Worm (Caenorhabditis elegans) whole organism, early embryonic: Measurements from ENCODE around the gene smc-3.

ENCODE experiments used
- B0310.2 ChIP-seq: sonication (generic microtip); optimal IDR thresholded peaks from 2 replicates; lab custom pipeline; 2016; ENCODE audit warnings: mild to moderate bottlenecking, missing genetic modification characterization, missing compliant biosample characterization
- F13C5.2 ChIP-seq: sonication (generic microtip); optimal IDR thresholded peaks from 2 replicates; lab custom pipeline; 2017; ENCODE audit warnings: mild to moderate bottlenecking, missing genetic modification characterization, inconsistent platforms, missing compliant biosample characterization
- aly-1 ChIP-seq: sonication (generic microtip); optimal IDR thresholded peaks from 2 replicates; lab custom pipeline; 2016; ENCODE audit warnings: missing genetic modification characterization, missing compliant biosample characterization
- ama-1 ChIP-seq: fragments of 150-350 bp; optimal IDR thresholded peaks from 2 replicates; lab custom pipeline; 2014
- ceh-13 ChIP-seq: fragments of 200-800 bp; sonication (Bioruptor generic); optimal IDR thresholded peaks from 2 replicates; lab custom pipeline; 2018; ENCODE audit warnings: mild to moderate bottlenecking, missing genetic modification characterization, missing compliant biosample characterization
- ceh-36 ChIP-seq: sonication (generic microtip); optimal IDR thresholded peaks from 2 replicates; lab custom pipeline; 2016; ENCODE audit warnings: missing genetic modification characterization, inconsistent platforms, missing compliant biosample characterization
- ets-7 ChIP-seq: sonication (generic microtip); optimal IDR thresholded peaks from 2 replicates; lab custom pipeline; 2016; ENCODE audit warnings: missing genotype, missing genetic modification characterization, missing compliant biosample characterization
- flt-1 ChIP-seq: fragments of 200-800 bp; sonication (Bioruptor generic); IDR thresholded peaks from 2 replicates; pipeline ENCODE4 v1.3.6; 2022; ENCODE audit warnings: missing genetic modification characterization, missing compliant biosample characterization
- hmbx-1 ChIP-seq: sonication (generic microtip); optimal IDR thresholded peaks from 2 replicates; lab custom pipeline; 2016; ENCODE audit warnings: mild to moderate bottlenecking, missing genetic modification characterization, missing compliant biosample characterization
- hmg-4 ChIP-seq: fragments of 200-800 bp; sonication (Bioruptor generic); optimal IDR thresholded peaks from 2 replicates; lab custom pipeline; 2018; ENCODE audit warnings: mild to moderate bottlenecking, missing genetic modification characterization, missing compliant biosample characterization
- hnd-1 ChIP-seq: sonication (generic microtip); optimal IDR thresholded peaks from 2 replicates; lab custom pipeline; 2016; ENCODE audit warnings: missing genetic modification characterization, missing compliant biosample characterization
- pes-1 ChIP-seq: fragments of 200-800 bp; sonication (Bioruptor generic); IDR thresholded peaks from 2 replicates; pipeline ENCODE4 v1.3.6; 2022; ENCODE audit warnings: missing genetic modification reagents, missing genetic modification characterization, missing compliant biosample characterization
- scrt-1 ChIP-seq: fragments of 200-800 bp; sonication (Bioruptor generic); IDR thresholded peaks from 2 replicates; pipeline ENCODE4 v1.3.6; 2022; ENCODE audit warnings: missing genetic modification characterization, missing compliant biosample characterization
- sea-1 ChIP-seq: fragments of 200-800 bp; sonication (Bioruptor generic); conservative IDR thresholded peaks from 2 replicates; pipeline ENCODE4 v1.3.6; 2022; ENCODE audit warnings: missing genetic modification characterization, missing compliant biosample characterization
- tbx-11 ChIP-seq: fragments of 200-800 bp; sonication (Bioruptor generic); IDR thresholded peaks from 2 replicates; pipeline ENCODE4 v1.3.6; 2022; ENCODE audit warnings: missing genetic modification characterization, missing compliant biosample characterization
- tbx-37 ChIP-seq: fragments of 200-800 bp; sonication (Bioruptor generic); conservative IDR thresholded peaks from 2 replicates; pipeline ENCODE4 v1.3.6; 2022; ENCODE audit warnings: missing genetic modification reagents, missing genetic modification characterization, missing compliant biosample characterization
- tra-4 ChIP-seq: sonication (generic microtip); optimal IDR thresholded peaks from 2 replicates; lab custom pipeline; 2017; ENCODE audit warnings: missing genetic modification characterization, missing compliant biosample characterization

Gene smc-3

ce11 chrIII:11251718-11252441 is 38.8 kb upstream of the smc-3 start, which contains the start of gene Y47D3A.32:
Y47D3A.32 (plus strand) TSS chrIII:11252391.
- TF ChIP-seq ama-1 (lab: Kevin White, UChicago) (no peak), aly-1 (no peak), tra-4 (no peak), tbx-37 (GFP tag; lab: Robert Waterston, UW) (no peak), ceh-13 (GFP tag; lab: Kevin White, UChicago) (no peak), hmg-4 (no peak), sea-1 (GFP tag; lab: Robert Waterston, UW) (no peak), flt-1 (GFP tag; lab: Robert Waterston, UW) (no peak), hnd-1 (no peak)

- TF ChIP-seq scrt-1 (GFP tag; lab: Robert Waterston, UW) (no peak), aly-1 (no peak), tbx-37 (GFP tag; lab: Robert Waterston, UW) (no peak), ets-7 (no peak), flt-1 (GFP tag; lab: Robert Waterston, UW) (no peak), ama-1 (lab: Kevin White, UChicago) (no peak), ceh-36 (tag; lab: Kevin White, UChicago) (no peak), hmg-4 (no peak), tbx-11 (no peak), pes-1 (GFP tag; lab: Robert Waterston, UW) (no peak), ceh-13 (GFP tag; lab: Kevin White, UChicago) (no peak), tra-4 (no peak), hmbx-1 (tag; lab: Kevin White, UChicago) (no peak), F13C5.2 (tag; lab: Kevin White, UChicago) (no peak)
These were observed 35.6 kb upstream of the smc-3 start for ce11 chrIII:11255072-11255471.

ce11 chrIII:11262089-11262488 is 28.6 kb upstream of the smc-3 start:
- TF ChIP-seq B0310.2: no peak
- TF ChIP-seq tbx-37 (GFP tag; lab: Robert Waterston, UW): no peak
- no peak for TF ChIP-seq ets-7
- no peak for TF ChIP-seq scrt-1 (GFP tag; lab: Robert Waterston, UW)
- no peak for TF ChIP-seq tra-4

ce11 chrIII:11267372-11267771 is 23.3 kb upstream of the smc-3 start:
- TF ChIP-seq sea-1 (GFP tag; lab: Robert Waterston, UW): no peak
- no peak for TF ChIP-seq ets-7
- no peak for TF ChIP-seq aly-1
- TF ChIP-seq flt-1 (GFP tag; lab: Robert Waterston, UW): no peak
- no peak for TF ChIP-seq tra-4
- no peak for TF ChIP-seq hmg-4
- no peak for TF ChIP-seq ama-1 (lab: Kevin White, UChicago)

ce11 chrIII:11268532-11268931 is 22.2 kb upstream of the smc-3 start:
- TF ChIP-seq B0310.2 (no peak), tbx-11 (no peak), tra-4 (no peak), flt-1 (GFP tag; lab: Robert Waterston, UW) (no peak), hmbx-1 (tag; lab: Kevin White, UChicago) (no peak), hnd-1 (no peak), ama-1 (lab: Kevin White, UChicago) (no peak), scrt-1 (GFP tag; lab: Robert Waterston, UW) (no peak), hmg-4 (no peak)

ce11 chrIII:11269206-11269605 is 21.5 kb upstream of the smc-3 start:
- no peak for TF ChIP-seq hmbx-1 (tag; lab: Kevin White, UChicago)
- TF ChIP-seq hnd-1: no peak
- no peak for TF ChIP-seq hmg-4
- no peak for TF ChIP-seq ceh-13 (GFP tag; lab: Kevin White, UChicago)
- no peak for TF ChIP-seq tbx-37 (GFP tag; lab: Robert Waterston, UW)
- no peak for TF ChIP-seq flt-1 (GFP tag; lab: Robert Waterston, UW)
- TF ChIP-seq ets-7: no peak
- TF ChIP-seq pes-1 (GFP tag; lab: Robert Waterston, UW): no peak
- no peak for TF ChIP-seq B0310.2
- TF ChIP-seq ama-1 (lab: Kevin White, UChicago): no peak
- no peak for TF ChIP-seq sea-1 (GFP tag; lab: Robert Waterston, UW)
- no peak for TF ChIP-seq ceh-36 (tag; lab: Kevin White, UChicago)
- TF ChIP-seq F13C5.2 (tag; lab: Kevin White, UChicago): no peak

ce11 chrIII:11270795-11271194 is 19.9 kb upstream of the smc-3 start, which contains the start of gene obr-1:
obr-1 (minus strand) TSS chrIII:11270895.
- TF ChIP-seq ceh-36 (tag; lab: Kevin White, UChicago) (no peak), sea-1 (GFP tag; lab: Robert Waterston, UW) (no peak), B0310.2 (no peak)

- TF ChIP-seq hmbx-1 (tag; lab: Kevin White, UChicago) (no peak), ceh-36 (tag; lab: Kevin White, UChicago) (no peak), ceh-13 (GFP tag; lab: Kevin White, UChicago) (no peak), tbx-37 (GFP tag; lab: Robert Waterston, UW) (no peak), pes-1 (GFP tag; lab: Robert Waterston, UW) (no peak), ets-7 (no peak), tra-4 (no peak)
These were observed 16.1 kb upstream of the smc-3 start, which contains the start of gene Y47D3A.20 for ce11 chrIII:11274590-11275116. Y47D3A.20 (plus strand) TSS chrIII:11275066.
